Fruit fly (Drosophila melanogaster): Measurements from ENCODE around the gene CG42249.
A peak's percentile ranks its signal among the peaks of the same experiment; 100 is the strongest.

Gene CG42249

DNA sequence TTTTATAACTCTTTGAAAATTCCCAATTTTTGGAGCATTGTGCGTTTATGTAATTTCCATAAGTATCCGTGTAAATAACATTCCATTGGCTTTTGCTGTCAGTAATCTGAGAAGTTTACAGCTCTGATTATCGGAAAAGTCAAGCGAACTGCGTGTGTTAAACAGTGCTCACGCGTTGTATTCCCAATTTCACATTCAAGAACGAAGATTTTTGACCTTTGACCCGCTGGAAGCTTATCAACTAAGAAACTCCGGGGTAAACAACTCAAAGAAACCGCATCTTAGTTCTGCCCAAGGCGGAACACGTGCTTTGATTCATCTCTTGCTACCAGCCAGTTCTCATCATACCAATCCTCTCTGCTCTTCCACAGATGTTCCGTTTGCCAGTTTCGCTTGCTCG, 13.6 kb downstream of the CG42249 start:
- TF ChIP-seq svp (GFP tag) (peak; percentile 83), Smox (GFP tag; optimal IDR thresholded peaks at IDR 0.05) (no peak), CG8632 (GFP tag; optimal IDR thresholded peaks at IDR 0.05) (no peak), CG6276 (GFP tag; optimal IDR thresholded peaks at IDR 0.05) (no peak)

DNA sequence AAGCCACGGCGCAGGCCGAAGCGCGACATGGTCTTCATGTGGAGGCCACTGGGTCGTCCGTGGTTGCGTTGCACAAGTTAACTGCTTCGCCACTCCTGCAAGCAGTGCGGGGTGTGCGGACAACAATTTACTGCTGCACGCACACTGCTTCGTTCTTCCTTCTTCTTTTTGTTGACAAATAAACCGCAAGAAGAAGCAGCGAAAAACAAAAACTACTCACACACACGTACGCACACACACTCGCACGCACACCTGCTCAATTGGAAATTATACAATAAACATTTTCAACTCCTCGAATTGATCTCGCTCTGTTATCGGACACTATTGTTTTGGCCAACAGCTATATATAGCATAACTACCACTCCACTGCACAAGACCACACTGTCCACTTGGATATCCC, 27.5 kb downstream of the CG42249 start:
- TF ChIP-seq fd85E (GFP tag; optimal IDR thresholded peaks at IDR 0.05) (no peak), CG31627 (GFP tag; optimal IDR thresholded peaks at IDR 0.05) (no peak), CG6163 (GFP tag; IDR thresholded peaks at IDR 0.05) (peak; percentile 42; the same call in 1 of the 3 replicates), eg (GFP tag; IDR thresholded peaks at IDR 0.05) (0 out of 3 replicates have a peak, but pooled peaks have one; percentile 11), fd59A (GFP tag; optimal IDR thresholded peaks at IDR 0.05) (peak; percentile 13), CG1621 (tag; optimal IDR thresholded peaks at IDR 0.05) (peak; percentile 83), salr (GFP tag; optimal IDR thresholded peaks at IDR 0.05) (peak in 1 of 2 experiments; percentile 39), Sox102F (GFP tag; optimal IDR thresholded peaks at IDR 0.05) (no peak)

DNA sequence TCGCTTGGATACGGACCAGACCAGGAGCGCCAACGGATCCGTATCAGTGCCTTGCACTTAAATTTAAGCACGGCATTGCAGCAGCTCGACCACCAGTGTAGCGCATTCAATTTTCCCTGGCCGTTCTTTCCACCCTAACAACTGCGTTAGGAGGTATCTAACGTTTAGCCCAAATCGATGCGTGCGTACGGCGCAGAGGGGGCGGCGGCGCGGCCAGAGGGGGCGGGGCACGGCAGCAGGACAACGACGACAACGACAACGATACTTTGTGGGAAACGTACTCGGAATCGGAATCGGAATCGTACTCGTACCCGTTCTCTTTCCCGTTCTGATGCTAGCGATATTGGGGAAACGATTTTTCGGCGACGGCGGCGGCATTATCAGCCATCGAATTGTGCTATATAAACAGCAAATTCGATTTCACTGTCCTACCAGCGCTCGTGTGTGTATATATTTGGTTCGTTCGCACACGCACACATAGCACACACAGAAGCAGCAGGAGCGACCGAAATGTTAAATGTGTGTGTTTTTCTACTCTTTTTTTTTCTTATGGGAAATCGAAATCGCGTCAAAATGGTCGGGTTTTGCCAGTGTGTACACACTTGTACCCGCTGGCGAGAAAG, 28.2 kb downstream of the CG42249 start, which contains the start of gene CG11122:
Gene CG11122, minus strand, starts transcription at position 601 of the 623 bp plus-strand sequence.
- TF ChIP-seq CG7368 (GFP tag; optimal IDR thresholded peaks at IDR 0.05) (no peak), ss (GFP tag; optimal IDR thresholded peaks at IDR 0.05) (peak; percentile 31 to 38), CG6163 (GFP tag; IDR thresholded peaks at IDR 0.05) (peak; percentile 60; the same call in 2 of the 3 replicates)

DNA sequence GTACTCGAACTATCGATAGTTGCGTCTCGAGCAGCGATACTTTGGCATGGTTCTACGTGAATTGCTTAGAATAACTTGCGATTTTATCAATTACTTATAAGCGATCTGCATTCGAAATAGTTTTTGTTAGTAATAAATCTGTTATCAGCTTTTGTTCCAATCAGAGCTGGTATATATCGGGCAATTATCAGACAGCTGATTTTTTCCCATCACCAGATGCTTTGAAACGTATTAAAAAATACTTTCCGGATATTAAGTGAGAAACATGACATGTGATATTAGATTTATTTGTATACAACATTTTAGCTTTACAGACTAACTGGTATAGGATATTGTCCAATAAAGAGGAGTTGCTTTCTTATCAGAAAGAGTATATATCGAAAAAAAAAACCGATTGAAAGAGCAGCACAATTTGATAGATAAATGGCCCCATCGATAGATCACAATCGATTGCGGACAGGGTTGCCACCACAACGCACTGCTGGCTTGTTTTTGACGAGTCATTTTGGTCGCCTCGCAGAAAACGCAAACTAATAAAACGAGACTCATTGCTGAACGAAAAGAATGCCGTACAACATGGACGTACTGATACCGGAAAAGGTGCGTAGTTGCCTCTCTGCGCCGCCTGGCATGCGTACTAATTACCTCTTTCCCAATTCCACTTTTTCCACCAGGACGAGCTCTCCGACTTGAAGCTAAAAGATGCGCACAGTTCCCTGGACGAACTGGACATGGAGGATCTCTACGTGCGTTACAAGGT, 28.9 kb downstream of the CG42249 start, which contains the start of gene Rpt3:
Gene Rpt3, plus strand, starts transcription at position 353 of the 760 bp plus-strand sequence.
- no peak for TF ChIP-seq CG3919 (GFP tag; optimal IDR thresholded peaks at IDR 0.05)
- peak; percentile 38 for TF ChIP-seq esn (GFP tag; optimal IDR thresholded peaks at IDR 0.05)
- no peak for TF ChIP-seq Sox102F (GFP tag; optimal IDR thresholded peaks at IDR 0.05)
- no peak for TF ChIP-seq Met (GFP tag; optimal IDR thresholded peaks at IDR 0.05)
- TF ChIP-seq vri (GFP tag; optimal IDR thresholded peaks at IDR 0.05): no peak
- TF ChIP-seq topi (GFP tag; optimal IDR thresholded peaks at IDR 0.05): peak; percentile 13
- TF ChIP-seq CG6808 (GFP tag; optimal IDR thresholded peaks at IDR 0.05): no peak
- no peak for TF ChIP-seq CG34406 (GFP tag; optimal IDR thresholded peaks at IDR 0.05)
- TF ChIP-seq cyc (GFP tag; optimal IDR thresholded peaks at IDR 0.05): peak; percentile 1
- TF ChIP-seq CG6854 (GFP tag; optimal IDR thresholded peaks at IDR 0.05): peak; percentile 4
- TF ChIP-seq Eip78C (GFP tag): peak; percentile 69
- TF ChIP-seq CG10631 (GFP tag; optimal IDR thresholded peaks at IDR 0.05): no peak
- TF ChIP-seq CG4318 (GFP tag; optimal IDR thresholded peaks at IDR 0.05): no peak
- no peak for TF ChIP-seq dac (GFP tag; optimal IDR thresholded peaks at IDR 0.05)
- TF ChIP-seq Eip75B (GFP tag; optimal IDR thresholded peaks at IDR 0.05): no peak
- peak; percentile 5 for TF ChIP-seq CG3032 (tag; optimal IDR thresholded peaks at IDR 0.05)
- TF ChIP-seq CG9139 (GFP tag; optimal IDR thresholded peaks at IDR 0.05): no peak
- no peak for TF ChIP-seq salr (GFP tag; optimal IDR thresholded peaks at IDR 0.05)
- TF ChIP-seq Blimp-1 (GFP tag; optimal IDR thresholded peaks at IDR 0.05): no peak

DNA sequence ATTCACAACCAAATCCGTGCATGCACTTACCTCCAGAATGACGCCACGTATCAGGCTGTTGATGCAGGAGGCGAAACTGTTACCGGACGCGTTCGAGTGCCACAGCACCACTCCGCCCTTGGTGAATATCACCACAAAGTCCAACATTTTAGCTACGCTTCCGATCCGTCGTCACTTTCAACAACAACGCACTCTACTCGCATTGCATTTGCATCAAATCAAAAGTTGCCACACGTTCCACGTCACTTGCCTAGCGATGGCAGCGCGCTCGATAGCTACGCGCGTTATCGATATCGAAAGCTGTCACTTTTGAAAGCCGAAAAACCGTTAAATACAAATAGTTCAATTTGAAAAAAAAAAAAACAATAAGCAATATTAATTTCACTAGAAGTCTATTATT, 32.8 kb downstream of the CG42249 start, which contains the start of gene SrpRalpha:
Gene SrpRalpha, minus strand, starts transcription at position 260 of the 400 bp plus-strand sequence.
- no peak for TF ChIP-seq CG4318 (GFP tag; optimal IDR thresholded peaks at IDR 0.05)
- TF ChIP-seq achi (GFP tag; optimal IDR thresholded peaks at IDR 0.05): peak; percentile 99
- no peak for TF ChIP-seq CG3919 (GFP tag; optimal IDR thresholded peaks at IDR 0.05)
- TF ChIP-seq spab (GFP tag; optimal IDR thresholded peaks at IDR 0.05): no peak
- TF ChIP-seq Hr39 (GFP tag; optimal IDR thresholded peaks at IDR 0.05): no peak
- TF ChIP-seq Lpt (GFP tag; optimal IDR thresholded peaks at IDR 0.05): no peak
- no peak for TF ChIP-seq dsx (GFP tag; optimal IDR thresholded peaks at IDR 0.05; ENCODE audit: poor library complexity, severe bottlenecking)
- TF ChIP-seq CG6854 (GFP tag; optimal IDR thresholded peaks at IDR 0.05): no peak
- TF ChIP-seq esn (GFP tag; optimal IDR thresholded peaks at IDR 0.05): peak; percentile 1
- TF ChIP-seq Blimp-1 (GFP tag; optimal IDR thresholded peaks at IDR 0.05): no peak
- TF ChIP-seq fkh (GFP tag; optimal IDR thresholded peaks at IDR 0.05): no peak
- TF ChIP-seq CG15336 (GFP tag; IDR thresholded peaks at IDR 0.05): 0 out of 2 replicates have a peak, but pooled peaks have one; percentile 15
- TF ChIP-seq CG8319 (GFP tag; optimal IDR thresholded peaks at IDR 0.05): no peak
- TF ChIP-seq Sox15 (GFP tag; optimal IDR thresholded peaks at IDR 0.05): no peak
